Worm (Caenorhabditis elegans): Measurements from ENCODE around the gene ints-7.

ints-7 gene

ce11 chrII:11611462-11611861 is 28.8 kb downstream of the ints-7 start (continued):
- TF ChIP-seq fkh-10 (GFP tag; optimal IDR thresholded peaks at IDR 0.05) (no peak), ceh-90 (tag; optimal IDR thresholded peaks at IDR 0.05) (no peak), pag-3 (tag; optimal IDR thresholded peaks at IDR 0.05; ENCODE audit: borderline replicate concordance, insufficient read depth) (no peak), hlh-4 (tag; optimal IDR thresholded peaks at IDR 0.05) (no peak), lsy-2 (tag; optimal IDR thresholded peaks at IDR 0.05) (peak in 1 of 2 experiments; percentile 20), mep-1 (tag; optimal IDR thresholded peaks at IDR 0.05) (no peak), efl-1 (optimal IDR thresholded peaks at IDR 0.05) (no peak), efl-1 (GFP tag; optimal IDR thresholded peaks at IDR 0.05 in 1 of 2) (no peak), ztf-11 (tag; optimal IDR thresholded peaks at IDR 0.05) (no peak), unc-86 (tag; optimal IDR thresholded peaks at IDR 0.05) (no peak), aha-1 (tag; optimal IDR thresholded peaks at IDR 0.05) (no peak), C16A3.4 (tag; optimal IDR thresholded peaks at IDR 0.05) (no peak), tbx-2 (tag; optimal IDR thresholded peaks at IDR 0.05) (no peak), egl-27 (tag; optimal IDR thresholded peaks at IDR 0.05) (no peak), unc-62 (GFP tag; optimal IDR thresholded peaks at IDR 0.05) (no peak), fkh-8 (tag; optimal IDR thresholded peaks at IDR 0.05) (no peak), dsc-1 (tag; optimal IDR thresholded peaks at IDR 0.05) (no peak), Y116A8C.19 (tag; optimal IDR thresholded peaks at IDR 0.05; ENCODE audit: borderline replicate concordance) (no peak), egl-13 (tag; optimal IDR thresholded peaks at IDR 0.05) (no peak), hpl-2 (GFP tag; optimal IDR thresholded peaks at IDR 0.05) (no peak), vab-15 (tag; optimal IDR thresholded peaks at IDR 0.05) (no peak), zip-4 (GFP tag; optimal IDR thresholded peaks at IDR 0.05) (no peak), snu-23 (GFP tag; optimal IDR thresholded peaks at IDR 0.05) (no peak), aly-2 (tag; optimal IDR thresholded peaks at IDR 0.05) (no peak), swsn-7 (tag; optimal IDR thresholded peaks at IDR 0.05) (no peak), jun-1 (tag; optimal IDR thresholded peaks at IDR 0.05) (no peak), skn-1 (tag; optimal IDR thresholded peaks at IDR 0.05) (no peak), rnt-1 (tag; optimal IDR thresholded peaks at IDR 0.05) (no peak), nhr-237 (tag; optimal IDR thresholded peaks at IDR 0.05) (no peak), pqm-1 (tag; optimal IDR thresholded peaks at IDR 0.05) (peak; percentile 18)

- no peak for TF ChIP-seq efl-1 (optimal IDR thresholded peaks at IDR 0.05)
- TF ChIP-seq efl-1 (GFP tag; optimal IDR thresholded peaks at IDR 0.05 in 1 of 2): peak in 1 of 2 experiments; percentile 52
- no peak for TF ChIP-seq ets-5 (GFP tag; IDR thresholded peaks at IDR 0.05)
These were observed 29.5 kb downstream of the ints-7 start, which contains the start of gene F07A11.5 for ce11 chrII:11612034-11612723. F07A11.5 (plus strand) TSS chrII:11612300.

ce11 chrII:11614103-11614857 is 31.6 kb downstream of the ints-7 start:
- TF ChIP-seq aly-2 (tag; optimal IDR thresholded peaks at IDR 0.05) (peak; percentile 61), fkh-8 (tag; optimal IDR thresholded peaks at IDR 0.05) (peak; percentile 36), C04F5.9 (tag; optimal IDR thresholded peaks at IDR 0.05) (no peak)

- TF ChIP-seq nhr-11 (tag; optimal IDR thresholded peaks at IDR 0.05) (no peak), efl-1 (optimal IDR thresholded peaks at IDR 0.05) (no peak), efl-1 (GFP tag; optimal IDR thresholded peaks at IDR 0.05 in 1 of 2) (peak in 1 of 2 experiments; percentile 58)
These were observed 33.8 kb downstream of the ints-7 start for ce11 chrII:11616333-11616942.
